Worm (Caenorhabditis elegans): ENCODE measurements around the gene fipr-7.

DNA sequence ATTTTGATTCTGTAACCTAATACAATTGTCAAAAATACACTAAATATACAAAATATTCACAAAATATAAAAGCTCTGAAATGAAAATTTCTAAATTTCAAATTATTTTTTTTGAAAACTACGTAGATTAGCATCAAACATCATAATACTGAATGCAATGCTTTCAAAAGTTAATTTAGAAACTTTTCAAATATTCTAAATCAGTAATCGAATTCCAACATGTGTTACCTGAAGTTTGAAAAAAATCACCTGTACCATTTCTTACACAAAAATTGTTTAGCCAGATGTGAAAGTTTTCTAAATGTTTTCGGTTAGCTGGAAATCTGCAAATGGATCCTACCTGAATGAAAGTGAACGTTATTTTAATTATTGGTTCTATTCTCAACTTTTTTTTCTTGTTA lies 7.6 kb upstream of the fipr-7 start, which contains the start of gene C12D8.20:
- TF ChIP-seq ZK546.5 (tag; optimal IDR thresholded peaks at IDR 0.05) (no peak), egl-27 (tag; optimal IDR thresholded peaks at IDR 0.05) (no peak), ceh-9 (tag; optimal IDR thresholded peaks at IDR 0.05) (no peak), mdl-1 (tag; optimal IDR thresholded peaks at IDR 0.05) (no peak), snpc-4 (tag; optimal IDR thresholded peaks at IDR 0.05) (no peak), unc-62 (GFP tag; optimal IDR thresholded peaks at IDR 0.05) (no peak), nhr-11 (tag; optimal IDR thresholded peaks at IDR 0.05) (no peak), pqm-1 (tag; optimal IDR thresholded peaks at IDR 0.05) (no peak), ceh-28 (tag; optimal IDR thresholded peaks at IDR 0.05) (no peak), ztf-11 (tag; optimal IDR thresholded peaks at IDR 0.05) (no peak), ama-1 (optimal IDR thresholded peaks at IDR 0.05) (no peak), elt-2 (tag; optimal IDR thresholded peaks at IDR 0.05) (no peak), lin-39 (tag; optimal IDR thresholded peaks at IDR 0.05) (no peak), pha-4 (tag; optimal IDR thresholded peaks at IDR 0.05) (no peak)
